Fruit fly (Drosophila melanogaster): ENCODE results near the gene CG46280.

The CG46280 gene

dm6 chr3R:12993018-12993417 lies 37.4 kb downstream of the CG46280 start, which contains the start of gene yellow-f:
yellow-f (minus strand) TSS chr3R:12993201.
- no peak for TF ChIP-seq CG8478 (optimal IDR thresholded peaks at IDR 0.05)
- TF ChIP-seq CTCF (optimal IDR thresholded peaks at IDR 0.05) = no peak

DNA sequence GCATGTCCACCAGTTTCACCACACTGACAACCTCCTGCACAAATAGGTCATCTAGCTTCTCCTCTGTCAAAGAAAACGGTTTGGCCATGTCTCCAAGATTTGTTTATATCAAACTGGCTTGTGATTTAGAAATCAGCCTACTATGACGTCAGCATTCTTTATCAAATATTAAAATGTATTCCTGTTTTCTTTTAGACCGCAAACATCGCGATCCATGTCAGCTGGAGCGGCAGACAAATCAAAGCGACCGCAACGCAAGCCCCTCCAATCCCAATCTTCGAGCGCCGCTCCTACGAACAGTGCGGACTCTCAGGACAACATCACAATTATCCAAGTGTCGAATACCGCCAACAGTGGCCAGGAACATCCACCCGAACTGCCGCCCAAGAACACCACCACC lies 42.0 kb downstream of the CG46280 start, which contains the start of gene CG14383:
Gene CG14383 (minus strand): TSS at position 101 of the 400 bp plus-strand sequence.
- TF ChIP-seq CTCF (optimal IDR thresholded peaks at IDR 0.05) = no peak
- no peak for TF ChIP-seq CG8478 (optimal IDR thresholded peaks at IDR 0.05)

- TF ChIP-seq CTCF (optimal IDR thresholded peaks at IDR 0.05) (no peak), CG8478 (optimal IDR thresholded peaks at IDR 0.05) (no peak)
Measured at dm6 chr3R:12985828-12986530, 44.5 kb downstream of the CG46280 start, which contains the start of gene CG31342. CG31342 (plus strand) TSS chr3R:12986041.

dm6 chr3R:12982982-12983633 lies 47.4 kb downstream of the CG46280 start:
- no peak for TF ChIP-seq CG8478 (optimal IDR thresholded peaks at IDR 0.05)

dm6 chr3R:12982167-12982981 lies 48.1 kb downstream of the CG46280 start:
- no peak for TF ChIP-seq CTCF (optimal IDR thresholded peaks at IDR 0.05)
- TF ChIP-seq CG8478 (optimal IDR thresholded peaks at IDR 0.05) = no peak

DNA sequence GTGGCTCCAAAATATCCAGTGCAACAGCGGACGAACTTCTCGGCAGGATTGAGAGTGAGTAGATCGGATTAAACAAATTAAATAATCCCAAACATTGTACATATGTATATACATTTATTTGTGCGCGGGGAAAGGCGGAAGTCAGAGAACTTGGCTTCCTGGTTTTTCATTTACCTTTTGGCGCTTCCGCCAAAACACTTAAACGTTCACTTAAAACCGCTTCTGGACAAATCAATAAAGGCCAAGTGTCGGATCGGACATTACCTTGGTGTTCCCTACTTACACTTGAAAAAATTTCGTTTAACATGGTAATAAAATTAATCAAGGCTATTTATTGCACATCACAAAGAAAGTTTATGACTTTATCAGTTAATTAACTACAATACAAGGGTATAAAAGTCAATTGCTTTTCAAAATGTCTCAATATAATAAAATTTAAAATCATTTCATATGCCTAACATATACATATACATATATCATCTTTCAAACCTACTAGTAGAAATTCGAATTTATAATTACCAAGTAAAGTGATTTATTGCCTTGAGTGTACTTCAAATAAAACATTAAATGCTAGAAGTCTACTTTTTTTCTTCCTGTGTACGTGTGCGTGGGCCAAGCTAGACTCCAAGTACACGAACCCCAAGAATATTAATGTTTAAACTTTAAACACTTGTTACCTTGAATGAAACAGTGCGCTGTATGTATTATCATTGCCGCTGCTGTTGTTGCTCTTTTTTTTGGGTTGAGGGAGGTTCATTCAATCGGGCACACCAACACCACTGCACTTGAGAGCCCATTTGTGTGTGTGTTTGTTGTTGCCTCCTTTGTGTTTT lies 48.9 kb downstream of the CG46280 start:
- TF ChIP-seq CTCF (optimal IDR thresholded peaks at IDR 0.05) (no peak), CG8478 (optimal IDR thresholded peaks at IDR 0.05) (no peak)

- TF ChIP-seq CG8478 (optimal IDR thresholded peaks at IDR 0.05) (no peak), CTCF (optimal IDR thresholded peaks at IDR 0.05) (peak; percentile 84 to 86)
Measured at dm6 chr3R:12980628-12981219, 49.7 kb downstream of the CG46280 start, which contains the start of gene Paip2. Paip2 (plus strand) TSS chr3R:12980792.

DNA sequence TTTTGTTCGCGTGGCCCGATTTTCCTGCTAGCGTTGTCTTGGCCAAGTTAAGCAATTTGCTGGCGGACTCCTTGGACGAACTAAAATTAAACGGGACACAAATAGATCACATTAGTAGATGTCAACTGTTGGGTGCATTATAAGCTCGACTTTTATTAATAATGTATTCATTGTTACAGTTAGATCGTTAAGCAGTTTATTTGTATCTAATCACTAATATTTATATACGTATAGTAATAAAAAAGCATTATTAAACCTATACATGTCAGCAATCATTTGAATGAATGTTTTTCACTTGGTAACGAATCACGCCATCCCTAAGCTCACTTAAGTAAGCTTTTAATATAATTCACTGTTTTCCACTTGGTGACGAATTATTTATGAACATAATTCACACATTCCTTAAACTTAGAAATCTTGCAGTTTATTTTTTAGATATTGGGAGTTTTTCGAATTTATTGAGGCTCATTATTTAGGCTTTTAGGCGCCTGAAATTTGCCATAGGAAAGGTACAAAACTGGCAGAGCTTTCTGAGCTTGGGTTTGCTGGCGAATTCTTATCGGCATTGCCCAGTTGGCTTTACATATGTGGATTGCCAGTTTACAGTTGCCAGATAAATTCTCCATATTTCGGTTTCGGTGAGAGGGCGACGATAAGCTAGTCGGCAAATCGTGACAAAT lies 52.9 kb downstream of the CG46280 start, which contains the start of the genes CG7381 and CG7091:
Gene CG7381 (minus strand): TSS at position 101 of the 680 bp plus-strand sequence.
Gene CG7091 (plus strand): TSS at position 630 of the 680 bp plus-strand sequence.
- TF ChIP-seq CTCF (optimal IDR thresholded peaks at IDR 0.05) = no peak
- TF ChIP-seq CG8478 (optimal IDR thresholded peaks at IDR 0.05) = no peak
